Worm (Caenorhabditis elegans) whole organism, L4/young adult: ENCODE measurements around the gene teg-1.

Experiments used
- W03F9.2 ChIP-seq: fragments of 150-350 bp; optimal IDR thresholded peaks from 2 replicates; lab custom pipeline; 2014; ENCODE audit warnings: missing biosample characterization, missing genetic modification characterization
- dao-5 ChIP-seq: sonication (generic microtip); optimal IDR thresholded peaks from 2 replicates; lab custom pipeline; 2016; ENCODE audit warnings: missing genotype, missing genetic modification characterization, moderate library complexity, missing compliant biosample characterization
- him-1 ChIP-seq: sonication (generic microtip); optimal IDR thresholded peaks from 2 replicates; lab custom pipeline; 2016; ENCODE audit warnings: missing genotype, missing genetic modification reagents, missing genetic modification characterization, missing compliant biosample characterization

ce11 chrIII:11353499-11353898 lies 35.5 kb upstream of the teg-1 start:
- TF ChIP-seq him-1 (tag; lab: Kevin White, UChicago) (no peak), W03F9.2 (no peak), dao-5 (tag; lab: Kevin White, UChicago) (no peak)
